Fruit fly (Drosophila melanogaster): ENCODE results near the gene Tie.

dm6 chr3L:4544633-4545032, 12.7 kb upstream of the Tie start:
- TF ChIP-seq luna (GFP tag; optimal IDR thresholded peaks at IDR 0.05) (no peak), croc (GFP tag; conservative IDR thresholded peaks at IDR 0.05) (no peak), Elba2 (GFP tag; optimal IDR thresholded peaks at IDR 0.05) (no peak), br (optimal IDR thresholded peaks at IDR 0.05) (no peak), HLHmδ (GFP tag; optimal IDR thresholded peaks at IDR 0.05) (no peak), YL-1 (GFP tag; optimal IDR thresholded peaks at IDR 0.05) (no peak)

All from whole organism, embryonic.